Fruit fly (Drosophila melanogaster) whole organism, embryonic: ENCODE data around the gene RpLP1.

ENCODE experiments used
- Awh ChIP-seq: fragments of 200-800 bp; sonication (Bioruptor generic); IDR thresholded peaks from 2 replicates; pipeline ENCODE4, ENCODE4 v1.3.6; 2022; ENCODE audit warnings: missing biosample characterization, missing genetic modification characterization
- CG10462 ChIP-seq: fragments of 200-800 bp; sonication (Bioruptor generic); optimal IDR thresholded peaks from 2 replicates; lab custom pipeline; 2016; ENCODE audit warnings: missing biosample characterization, missing genetic modification characterization
- CG11398 ChIP-seq: fragments of 200-800 bp; sonication (Bioruptor generic); optimal IDR thresholded peaks from 2 replicates; lab custom pipeline; 2016; ENCODE audit warnings: missing biosample characterization, missing genetic modification characterization
- CG11456 ChIP-seq: fragments of 200-800 bp; sonication (Bioruptor generic); IDR thresholded peaks from 3 replicates; pipeline ENCODE4 v1.3.6; 2022; ENCODE audit warnings: missing biosample characterization, missing genetic modification characterization
- CG12155 ChIP-seq: fragments of 200-800 bp; sonication (Bioruptor generic); optimal IDR thresholded peaks from 3 replicates; lab custom pipeline; 2016; ENCODE audit warnings: missing biosample characterization, missing genetic modification characterization
- CG13287 ChIP-seq: fragments of 200-800 bp; sonication (Bioruptor generic); IDR thresholded peaks from 2 replicates; pipeline ENCODE4 v1.3.6; 2022; ENCODE audit warnings: missing biosample characterization, missing genetic modification characterization; ENCODE audit not compliant: partially characterized antibody
- CG13296 ChIP-seq: fragments of 200-800 bp; sonication (Bioruptor generic); optimal IDR thresholded peaks from 3 replicates; lab custom pipeline; 2018; ENCODE audit warnings: missing biosample characterization, mild to moderate bottlenecking, missing genetic modification characterization
- CG13624 ChIP-seq: fragments of 200-800 bp; sonication (Bioruptor generic); optimal IDR thresholded peaks from 2 replicates; lab custom pipeline; 2016; ENCODE audit warnings: missing biosample characterization, missing genetic modification characterization
- CG13775 ChIP-seq: fragments of 200-800 bp; sonication (Bioruptor generic); optimal IDR thresholded peaks from 3 replicates; lab custom pipeline; 2017; ENCODE audit warnings: missing biosample characterization, mild to moderate bottlenecking, missing genetic modification characterization
- CG14050 ChIP-seq: fragments of 200-800 bp; sonication (Bioruptor generic); IDR thresholded peaks from 3 replicates; pipeline ENCODE4 v1.3.6; 2022; ENCODE audit warnings: missing biosample characterization, missing genetic modification characterization
- CG16813 ChIP-seq: fragments of 200-800 bp; sonication (Bioruptor generic); IDR thresholded peaks from 3 replicates; pipeline ENCODE4 v1.3.6; 2022; ENCODE audit warnings: missing biosample characterization, missing genetic modification characterization; ENCODE audit not compliant: partially characterized antibody
- CG17912 ChIP-seq: fragments of 200-800 bp; sonication (Bioruptor generic); optimal IDR thresholded peaks from 2 replicates; lab custom pipeline; 2018; ENCODE audit warnings: missing biosample characterization, mild to moderate bottlenecking, missing genetic modification characterization
- CG4282 ChIP-seq: fragments of 200-800 bp; sonication (Bioruptor generic); optimal IDR thresholded peaks from 2 replicates; lab custom pipeline; 2016; ENCODE audit warnings: missing biosample characterization, missing genetic modification characterization
- CG4404 ChIP-seq: fragments of 200-800 bp; sonication (Bioruptor generic); IDR thresholded peaks from 2 replicates; pipeline ENCODE4 v1.3.6; 2022; ENCODE audit warnings: missing biosample characterization, missing genetic modification characterization
- CG4820 ChIP-seq: fragments of 200-800 bp; sonication (Bioruptor generic); optimal IDR thresholded peaks from 3 replicates; lab custom pipeline; 2016; ENCODE audit warnings: missing biosample characterization, missing genetic modification characterization
- CG7271 ChIP-seq: fragments of 200-800 bp; sonication (Bioruptor generic); optimal IDR thresholded peaks from 2 replicates; lab custom pipeline; 2018; ENCODE audit warnings: missing biosample characterization, mild to moderate bottlenecking, missing genetic modification characterization, moderate library complexity
- CG7987 ChIP-seq: fragments of 200-800 bp; sonication (Bioruptor generic); optimal IDR thresholded peaks from 2 replicates; lab custom pipeline; 2018; ENCODE audit warnings: missing biosample characterization, mild to moderate bottlenecking, missing genetic modification characterization, moderate library complexity
- CG8359 ChIP-seq: fragments of 200-800 bp; sonication (Bioruptor generic); optimal IDR thresholded peaks from 2 replicates; lab custom pipeline; 2017; ENCODE audit warnings: missing biosample characterization, mild to moderate bottlenecking, missing genetic modification characterization, borderline replicate concordance
- Dad ChIP-seq: fragments of 200-800 bp; sonication (Bioruptor generic); optimal IDR thresholded peaks from 3 replicates; lab custom pipeline; 2016; ENCODE audit warnings: missing biosample characterization, missing genetic modification characterization
- Dfd ChIP-seq, 2 experiments: fragments of >200 bp; optimal IDR thresholded peaks; 2 replicates each; lab custom pipeline; 2017; ENCODE audit warnings: missing biosample characterization in 2 of 2, missing genetic modification characterization in 2 of 2
- Fer1 ChIP-seq: fragments of 200-800 bp; sonication (Bioruptor generic); optimal IDR thresholded peaks from 2 replicates; lab custom pipeline; 2017; ENCODE audit warnings: missing biosample characterization, mild to moderate bottlenecking, missing genetic modification characterization
- Fer2 ChIP-seq: fragments of 200-800 bp; sonication (Bioruptor generic); optimal IDR thresholded peaks from 2 replicates; lab custom pipeline; 2018; ENCODE audit warnings: missing biosample characterization, mild to moderate bottlenecking, missing genetic modification characterization, moderate library complexity
- GATAe ChIP-seq: fragments of 200-800 bp; sonication (Bioruptor generic); conservative IDR thresholded peaks from 2 replicates; pipeline ENCODE4 v1.3.6; 2022; ENCODE audit warnings: missing biosample characterization, missing genetic modification characterization
- HHEX ChIP-seq: fragments of 200-800 bp; sonication (Bioruptor generic); optimal IDR thresholded peaks from 3 replicates; lab custom pipeline; 2017; ENCODE audit warnings: missing biosample characterization, mild to moderate bottlenecking, missing genetic modification characterization, missing genetic modification reagents
- HLHmδ ChIP-seq: fragments of 200-800 bp; sonication (Bioruptor generic); optimal IDR thresholded peaks from 2 replicates; lab custom pipeline; 2018; ENCODE audit warnings: missing biosample characterization, mild to moderate bottlenecking, missing genetic modification characterization, moderate library complexity
- HmgZ ChIP-seq: fragments of 200-800 bp; sonication (Bioruptor generic); optimal IDR thresholded peaks from 2 replicates; lab custom pipeline; 2018; ENCODE audit warnings: missing biosample characterization, mild to moderate bottlenecking, missing genetic modification characterization
- MESR4 ChIP-seq: fragments of 200-800 bp; sonication (Bioruptor generic); optimal IDR thresholded peaks from 2 replicates; lab custom pipeline; 2018; ENCODE audit warnings: missing biosample characterization, mild to moderate bottlenecking, missing genetic modification characterization, moderate library complexity
- MTF-1 ChIP-seq: fragments of 200-800 bp; sonication (Bioruptor generic); optimal IDR thresholded peaks from 2 replicates; lab custom pipeline; 2018; ENCODE audit warnings: missing biosample characterization, mild to moderate bottlenecking, missing genetic modification characterization, borderline replicate concordance
- NK7.1 ChIP-seq: fragments of 200-800 bp; sonication (Bioruptor generic); optimal IDR thresholded peaks from 3 replicates; lab custom pipeline; 2016; ENCODE audit warnings: missing biosample characterization, missing genetic modification characterization
- Nf-YB ChIP-seq: fragments of 200-800 bp; sonication (Bioruptor generic); optimal IDR thresholded peaks from 3 replicates; lab custom pipeline; 2019; ENCODE audit warnings: missing biosample characterization, mild to moderate bottlenecking, missing genetic modification characterization, moderate library complexity
- Six4 ChIP-seq: fragments of 200-800 bp; sonication (Bioruptor generic); optimal IDR thresholded peaks from 2 replicates; lab custom pipeline; 2016; ENCODE audit warnings: missing biosample characterization, missing genetic modification characterization
- ac ChIP-seq: fragments of 200-800 bp; sonication (Bioruptor generic); optimal IDR thresholded peaks from 3 replicates; lab custom pipeline; 2017; ENCODE audit warnings: missing biosample characterization, mild to moderate bottlenecking, missing genetic modification characterization
- ato ChIP-seq: fragments of 200-800 bp; sonication (Bioruptor generic); IDR thresholded peaks from 2 replicates; pipeline ENCODE4 v1.3.6; 2022; ENCODE audit warnings: missing biosample characterization, missing genetic modification characterization; ENCODE audit not compliant: partially characterized antibody
- bcd ChIP-seq: fragments of 200-800 bp; sonication (Bioruptor generic); optimal IDR thresholded peaks from 2 replicates; lab custom pipeline; 2017; ENCODE audit warnings: missing biosample characterization, mild to moderate bottlenecking, missing genetic modification characterization
- crol ChIP-seq: fragments of 200-800 bp; sonication (Bioruptor generic); IDR thresholded peaks from 2 replicates; pipeline ENCODE4 v1.3.6; 2022; ENCODE audit warnings: missing biosample characterization, missing genetic modification characterization
- h ChIP-seq: fragments of >200 bp; optimal IDR thresholded peaks from 2 replicates; lab custom pipeline; 2017
- her ChIP-seq: fragments of 200-800 bp; sonication (Bioruptor generic); optimal IDR thresholded peaks from 2 replicates; lab custom pipeline; 2016; ENCODE audit warnings: missing biosample characterization, missing genetic modification characterization
- lola ChIP-seq, 3 experiments: fragments of >200 bp in 2 of 3; fragments of 200-800 bp in 1 of 3; sonication (Bioruptor generic) in 1 of 3; optimal IDR thresholded peaks; 2 replicates each; lab custom pipeline; 2017 to 2019; ENCODE audit warnings: missing biosample characterization in 3 of 3, missing genetic modification characterization in 3 of 3, mild to moderate bottlenecking in 1 of 3, moderate library complexity in 1 of 3
- luna ChIP-seq: fragments of 200-800 bp; sonication (Bioruptor generic); optimal IDR thresholded peaks from 2 replicates; lab custom pipeline; 2016; ENCODE audit warnings: missing biosample characterization, missing genetic modification characterization
- mld ChIP-seq: fragments of 200-800 bp; sonication (Bioruptor generic); IDR thresholded peaks from 3 replicates; pipeline ENCODE4 v1.3.6; 2022; ENCODE audit warnings: missing biosample characterization, missing genetic modification characterization; ENCODE audit not compliant: partially characterized antibody
- onecut ChIP-seq: fragments of 200-800 bp; sonication (Bioruptor generic); IDR thresholded peaks from 2 replicates; pipeline ENCODE4 v1.3.6; 2022; ENCODE audit warnings: missing biosample characterization, missing genetic modification characterization
- pb ChIP-seq: fragments of 200-800 bp; sonication (Bioruptor generic); optimal IDR thresholded peaks from 3 replicates; lab custom pipeline; 2016; ENCODE audit warnings: missing biosample characterization, missing genetic modification characterization
- slbo ChIP-seq: fragments of 200-800 bp; sonication (Bioruptor generic); IDR thresholded peaks from 2 replicates; pipeline ENCODE4 v1.3.6; 2022; ENCODE audit warnings: missing biosample characterization, missing genetic modification characterization
- slp2 ChIP-seq: fragments of 200-800 bp; sonication (Bioruptor generic); optimal IDR thresholded peaks from 2 replicates; lab custom pipeline; 2016; ENCODE audit warnings: missing biosample characterization, missing genetic modification characterization
- sna ChIP-seq: fragments of 200-800 bp; sonication (Bioruptor generic); IDR thresholded peaks from 2 replicates; pipeline ENCODE4 v1.3.6; 2022; ENCODE audit warnings: missing biosample characterization, missing genetic modification characterization; ENCODE audit not compliant: partially characterized antibody
- stwl ChIP-seq: fragments of 200-800 bp; sonication (Bioruptor generic); optimal IDR thresholded peaks from 3 replicates; lab custom pipeline; 2018; ENCODE audit warnings: missing biosample characterization, mild to moderate bottlenecking, missing genetic modification characterization, moderate library complexity
- tio ChIP-seq: fragments of 200-800 bp; sonication (Bioruptor generic); optimal IDR thresholded peaks from 2 replicates; lab custom pipeline; 2017; ENCODE audit warnings: missing biosample characterization, missing genetic modification characterization, inconsistent platforms
- tx ChIP-seq: fragments of 200-800 bp; sonication (Bioruptor generic); optimal IDR thresholded peaks from 2 replicates; lab custom pipeline; 2016; ENCODE audit warnings: missing biosample characterization, missing genetic modification characterization
- vfl ChIP-seq: fragments of 200-800 bp; sonication (Bioruptor generic); optimal IDR thresholded peaks from 2 replicates; lab custom pipeline; 2016; ENCODE audit warnings: missing biosample characterization, missing genetic modification characterization
- wdn ChIP-seq: fragments of 200-800 bp; sonication (Bioruptor generic); IDR thresholded peaks from 2 replicates; pipeline ENCODE4 v1.3.6; 2022; ENCODE audit warnings: missing biosample characterization, missing genetic modification characterization

Gene RpLP1

dm6 chr2L:421119-421821 is 1.5 kb downstream of the RpLP1 start, which contains the start of the genes CG11885 and CG13692 (continued):
- TF ChIP-seq Nf-YB: peak; percentile 17
- peak; percentile 48 for TF ChIP-seq slbo (GFP tag; lab: Robert Waterston, UW)
- TF ChIP-seq wdn (GFP tag; lab: Robert Waterston, UW): no peak
- no peak for TF ChIP-seq CG4820 (GFP tag; lab: Kevin White, UChicago)
- TF ChIP-seq HHEX (GFP tag; lab: Kevin White, UChicago): no peak
- peak; percentile 96 for TF ChIP-seq mld (GFP tag; lab: Robert Waterston, UW)
- TF ChIP-seq lola (GFP tag; optimal IDR thresholded peaks at IDR 0.05; lab: Kevin White, UChicago): peak in 1 of 3 experiments; percentile 2
- TF ChIP-seq CG10462 (GFP tag; lab: Kevin White, UChicago): no peak
- TF ChIP-seq Fer2: peak; percentile 38
- peak; percentile 66 for TF ChIP-seq Fer1
- TF ChIP-seq CG13624 (GFP tag; lab: Kevin White, UChicago): peak; percentile 65
- TF ChIP-seq bcd: peak; percentile 24
- TF ChIP-seq NK7.1 (GFP tag; lab: Kevin White, UChicago): no peak
- peak; percentile 66 for TF ChIP-seq CG17912 (GFP tag; lab: Kevin White, UChicago)
- peak; percentile 75 for TF ChIP-seq CG7987 (GFP tag; lab: Kevin White, UChicago)
- TF ChIP-seq pb (GFP tag; lab: Kevin White, UChicago): no peak
- TF ChIP-seq stwl (tag; lab: Kevin White, UChicago): peak; percentile 100
- TF ChIP-seq CG7271: peak; percentile 27
- TF ChIP-seq HmgZ (tag; lab: Kevin White, UChicago): peak; percentile 83
- no peak for TF ChIP-seq luna
- no peak for TF ChIP-seq CG4282
- no peak for TF ChIP-seq CG14050 (GFP tag; lab: Robert Waterston, UW)
- TF ChIP-seq onecut (GFP tag; lab: Robert Waterston, UW): peak; percentile 68
- TF ChIP-seq vfl (GFP tag; lab: Kevin White, UChicago): peak; percentile 43
- peak; percentile 41 for TF ChIP-seq Dad (GFP tag; lab: Kevin White, UChicago)
- TF ChIP-seq CG13775 (GFP tag; lab: Kevin White, UChicago): peak; percentile 19
- peak; percentile 2 for TF ChIP-seq CG12155 (GFP tag; lab: Kevin White, UChicago)
- TF ChIP-seq GATAe (GFP tag; lab: Robert Waterston, UW): no peak
- TF ChIP-seq CG8359: no peak
- no peak for TF ChIP-seq tx (GFP tag; lab: Kevin White, UChicago)
- peak; percentile 97 for TF ChIP-seq ato (GFP tag; lab: Robert Waterston, UW)
- peak; percentile 99 for TF ChIP-seq sna (GFP tag; lab: Robert Waterston, UW)
- peak; percentile 30 for TF ChIP-seq CG13296
- no peak for TF ChIP-seq slp2 (GFP tag; lab: Kevin White, UChicago)
- no peak for TF ChIP-seq her (GFP tag; lab: Kevin White, UChicago)
- no peak for TF ChIP-seq tio
- no peak for TF ChIP-seq ac (GFP tag; lab: Kevin White, UChicago)
- TF ChIP-seq Six4 (GFP tag; lab: Kevin White, UChicago): no peak
- TF ChIP-seq Awh (GFP tag; lab: Robert Waterston, UW): no peak
- no peak for TF ChIP-seq CG4404 (GFP tag; lab: Robert Waterston, UW)
- TF ChIP-seq MESR4: peak; percentile 72
- no peak for TF ChIP-seq Dfd (GFP tag; optimal IDR thresholded peaks at IDR 0.05; lab: Kevin White, UChicago)
- peak; percentile 24 for TF ChIP-seq MTF-1 (GFP tag; lab: Kevin White, UChicago)
- TF ChIP-seq HLHmδ (GFP tag; lab: Kevin White, UChicago): no peak
- no peak for TF ChIP-seq h
- peak; percentile 100 for TF ChIP-seq CG13287 (GFP tag; lab: Robert Waterston, UW)
- peak; percentile 97 for TF ChIP-seq CG16813
- peak; percentile 6 for TF ChIP-seq CG11398 (GFP tag; lab: Kevin White, UChicago)
- no peak for TF ChIP-seq crol (GFP tag; lab: Robert Waterston, UW)
- peak; percentile 36; the same call in 2 of the 3 replicates for TF ChIP-seq CG11456 (GFP tag; lab: Robert Waterston, UW)
